Fruit fly (Drosophila melanogaster) whole organism, prepupa: ENCODE data around the gene Nepl20.

Experiments used
- CG10669 ChIP-seq: fragments of 200-800 bp; sonication (Bioruptor generic); optimal IDR thresholded peaks from 3 replicates; lab custom pipeline; 2018; ENCODE audit warnings: missing biosample characterization, mild to moderate bottlenecking, missing genetic modification characterization, moderate library complexity
- CG11762 ChIP-seq: fragments of 200-800 bp; sonication (Bioruptor generic); optimal IDR thresholded peaks from 3 replicates; lab custom pipeline; 2016; ENCODE audit warnings: missing biosample characterization, missing genetic modification characterization; ENCODE audit not compliant: insufficient read depth
- Sox14 ChIP-seq: fragments of 200-800 bp; sonication (Bioruptor generic); optimal IDR thresholded peaks from 3 replicates; lab custom pipeline; 2016; ENCODE audit warnings: missing biosample characterization, missing genetic modification characterization
- dac ChIP-seq: fragments of 200-800 bp; sonication (Bioruptor generic); optimal IDR thresholded peaks from 2 replicates; lab custom pipeline; 2017; ENCODE audit warnings: missing biosample characterization, mild to moderate bottlenecking, missing genetic modification characterization
- eg ChIP-seq: fragments of 200-800 bp; sonication (Bioruptor generic); IDR thresholded peaks from 3 replicates; pipeline ENCODE4 v1.3.6; 2022; ENCODE audit warnings: missing biosample characterization, missing genetic modification characterization
- pdm3 ChIP-seq: fragments of 200-800 bp; sonication (Bioruptor generic); optimal IDR thresholded peaks from 3 replicates; lab custom pipeline; 2016; ENCODE audit warnings: missing biosample characterization, missing genetic modification characterization

- TF ChIP-seq pdm3 (GFP tag; lab: Kevin White, UChicago) = no peak
- TF ChIP-seq dac (GFP tag; lab: Kevin White, UChicago) = no peak
- no peak for TF ChIP-seq CG11762 (GFP tag; lab: Kevin White, UChicago)
- no peak for TF ChIP-seq eg
- no peak for TF ChIP-seq CG10669 (GFP tag; lab: Kevin White, UChicago)
- no peak for TF ChIP-seq Sox14 (GFP tag; lab: Kevin White, UChicago)
Measured at dm6 chr3R:28898921-28899545, 18.4 kb downstream of the Nepl20 start.
